Fruit fly (Drosophila melanogaster): ENCODE data around the gene CG14022.
A peak's percentile ranks its signal among the peaks of the same experiment; 100 is the strongest.

Gene CG14022

dm6 chr2L:5324958-5325850 is 3.5 kb downstream of the CG14022 start:
- TF ChIP-seq CG4318 (GFP tag; optimal IDR thresholded peaks at IDR 0.05) (no peak), achi (GFP tag; optimal IDR thresholded peaks at IDR 0.05) (peak; percentile 77), CG11294 (GFP tag; IDR thresholded peaks at IDR 0.05) (peak; percentile 74), CG6276 (GFP tag; optimal IDR thresholded peaks at IDR 0.05) (no peak), spab (GFP tag; optimal IDR thresholded peaks at IDR 0.05) (no peak), OdsH (GFP tag; optimal IDR thresholded peaks at IDR 0.05) (peak; percentile 80), Ets96B (tag; optimal IDR thresholded peaks at IDR 0.05) (peak; percentile 73), fkh (GFP tag; optimal IDR thresholded peaks at IDR 0.05) (no peak), Eip78C (GFP tag) (peak; percentile 90), Eip75B (GFP tag; optimal IDR thresholded peaks at IDR 0.05) (peak; percentile 60), CG8632 (GFP tag; optimal IDR thresholded peaks at IDR 0.05) (peak; percentile 77), Ets21C (GFP tag; optimal IDR thresholded peaks at IDR 0.05) (no peak), Hr4 (GFP tag; optimal IDR thresholded peaks at IDR 0.05) (no peak), lz (GFP tag; optimal IDR thresholded peaks at IDR 0.05) (peak; percentile 75), esn (GFP tag; optimal IDR thresholded peaks at IDR 0.05) (peak; percentile 63), CG3032 (tag; optimal IDR thresholded peaks at IDR 0.05) (peak; percentile 66), acj6 (GFP tag; optimal IDR thresholded peaks at IDR 0.05) (peak; percentile 79), cyc (GFP tag; optimal IDR thresholded peaks at IDR 0.05) (peak; percentile 85), eg (GFP tag; IDR thresholded peaks at IDR 0.05) (peak; percentile 97), Hr38 (GFP tag; optimal IDR thresholded peaks at IDR 0.05) (no peak), Eip93F (GFP tag; optimal IDR thresholded peaks at IDR 0.05) (peak; percentile 38), Lpt (GFP tag; optimal IDR thresholded peaks at IDR 0.05) (peak; percentile 74), net (GFP tag; optimal IDR thresholded peaks at IDR 0.05) (peak; percentile 81), ss (GFP tag; optimal IDR thresholded peaks at IDR 0.05) (peak; percentile 67 to 84), CG34406 (GFP tag; optimal IDR thresholded peaks at IDR 0.05) (peak; percentile 71), Sox15 (GFP tag; optimal IDR thresholded peaks at IDR 0.05) (peak; percentile 78), Sox14 (GFP tag; optimal IDR thresholded peaks at IDR 0.05) (peak; percentile 81), CG6854 (GFP tag; optimal IDR thresholded peaks at IDR 0.05) (peak; percentile 75), Smox (GFP tag; optimal IDR thresholded peaks at IDR 0.05) (peak; percentile 77), CG6792 (GFP tag; optimal IDR thresholded peaks at IDR 0.05) (peak; percentile 83), vri (GFP tag; optimal IDR thresholded peaks at IDR 0.05) (peak; percentile 86), Blimp-1 (GFP tag; optimal IDR thresholded peaks at IDR 0.05) (peak; percentile 19), dac (GFP tag; optimal IDR thresholded peaks at IDR 0.05) (no peak), fd59A (GFP tag; optimal IDR thresholded peaks at IDR 0.05) (peak; percentile 44), pdm3 (GFP tag; optimal IDR thresholded peaks at IDR 0.05) (peak; percentile 71), CG10669 (GFP tag; optimal IDR thresholded peaks at IDR 0.05) (no peak), salr (GFP tag; optimal IDR thresholded peaks at IDR 0.05) (peak; percentile 54), Hr39 (GFP tag; optimal IDR thresholded peaks at IDR 0.05) (peak; percentile 83), topi (GFP tag; optimal IDR thresholded peaks at IDR 0.05) (peak; percentile 65), CG8319 (GFP tag; optimal IDR thresholded peaks at IDR 0.05) (peak; percentile 79), CG1621 (tag; optimal IDR thresholded peaks at IDR 0.05) (peak; percentile 73), CG6163 (GFP tag; IDR thresholded peaks at IDR 0.05) (peak; percentile 97), CG31627 (GFP tag; optimal IDR thresholded peaks at IDR 0.05) (peak; percentile 82), CG16779 (tag; optimal IDR thresholded peaks at IDR 0.05) (peak; percentile 86), CG11902 (GFP tag; optimal IDR thresholded peaks at IDR 0.05) (peak; percentile 80), Gug (GFP tag; IDR thresholded peaks at IDR 0.05) (peak; percentile 87), Sox102F (GFP tag; optimal IDR thresholded peaks at IDR 0.05) (peak; percentile 76), CG3919 (GFP tag; optimal IDR thresholded peaks at IDR 0.05) (peak; percentile 82), CG6808 (GFP tag; optimal IDR thresholded peaks at IDR 0.05) (no peak), CG10631 (GFP tag; optimal IDR thresholded peaks at IDR 0.05) (no peak)
